Fruit fly (Drosophila melanogaster) whole organism, embryonic: Measurements from ENCODE around the gene CG4009.

Experiments
- B-H1 ChIP-seq: fragments of 200-800 bp; sonication (Bioruptor generic); IDR thresholded peaks from 3 replicates; pipeline ENCODE4 v1.3.6; 2022; ENCODE audit warnings: missing biosample characterization, missing genetic modification characterization
- CG10147 ChIP-seq: fragments of 200-800 bp; sonication (Bioruptor generic); optimal IDR thresholded peaks from 2 replicates; lab custom pipeline; 2019; ENCODE audit warnings: missing biosample characterization, mild to moderate bottlenecking, missing genetic modification characterization, moderate library complexity
- CG12104 ChIP-seq: fragments of 200-800 bp; sonication (Bioruptor generic); optimal IDR thresholded peaks from 3 replicates; lab custom pipeline; 2016; ENCODE audit warnings: missing biosample characterization, missing genetic modification characterization
- CG8765 ChIP-seq: fragments of 200-800 bp; sonication (Bioruptor generic); IDR thresholded peaks from 2 replicates; pipeline ENCODE4 v1.3.6; 2022; ENCODE audit warnings: missing biosample characterization, missing genetic modification characterization
- Hr78 ChIP-seq, 2 experiments: fragments of 200-800 bp in 1 of 2; fragments of >200 bp in 1 of 2; sonication (Bioruptor generic) in 1 of 2; optimal IDR thresholded peaks; 2 replicates each; lab custom pipeline; 2017 to 2019; ENCODE audit warnings: missing biosample characterization in 2 of 2, missing genetic modification characterization in 2 of 2, mild to moderate bottlenecking in 1 of 2, moderate library complexity in 1 of 2
- YL-1 ChIP-seq: fragments of 200-800 bp; sonication (Bioruptor generic); optimal IDR thresholded peaks from 3 replicates; lab custom pipeline; 2017; ENCODE audit warnings: missing biosample characterization, mild to moderate bottlenecking, missing genetic modification characterization

- TF ChIP-seq CG12104 (no peak), Hr78 (GFP tag; optimal IDR thresholded peaks at IDR 0.05; lab: Kevin White, UChicago) (no peak), CG10147 (GFP tag; lab: Kevin White, UChicago) (no peak), CG8765 (GFP tag; lab: Robert Waterston, UW) (no peak), B-H1 (GFP tag; lab: Robert Waterston, UW) (no peak), YL-1 (no peak)
Measured at dm6 chr3R:17056905-17057251, 21.0 kb upstream of the CG4009 start.
